Fruit fly (Drosophila melanogaster) whole organism, pupa: ENCODE results near the gene AspRS-m.

ENCODE experiments used
- CG14655 ChIP-seq: fragments of 200-800 bp; sonication (Bioruptor generic); optimal IDR thresholded peaks from 3 replicates; lab custom pipeline; 2017; ENCODE audit warnings: mild to moderate bottlenecking, missing biosample characterization, missing genetic modification reagents, missing genetic modification characterization
- CG34367 ChIP-seq: fragments of 200-800 bp; sonication (Bioruptor generic); optimal IDR thresholded peaks from 2 replicates; lab custom pipeline; 2018; ENCODE audit warnings: missing biosample characterization, mild to moderate bottlenecking, missing genetic modification characterization
- CG8159 ChIP-seq: fragments of 200-800 bp; sonication (Bioruptor generic); optimal IDR thresholded peaks from 3 replicates; lab custom pipeline; 2018; ENCODE audit warnings: missing biosample characterization, mild to moderate bottlenecking, missing genetic modification characterization, moderate library complexity
- CG8301 ChIP-seq: fragments of 200-800 bp; sonication (Bioruptor generic); optimal IDR thresholded peaks from 2 replicates; lab custom pipeline; 2018; ENCODE audit warnings: missing biosample characterization, mild to moderate bottlenecking, missing genetic modification characterization
- Pif1A ChIP-seq: fragments of 200-800 bp; sonication (Bioruptor generic); optimal IDR thresholded peaks from 3 replicates; lab custom pipeline; 2016; ENCODE audit warnings: missing biosample characterization, missing genetic modification characterization
- rn ChIP-seq: fragments of 200-800 bp; sonication (Bioruptor generic); IDR thresholded peaks from 2 replicates; pipeline ENCODE4 v1.3.6; 2022; ENCODE audit warnings: missing biosample characterization, missing genetic modification characterization

DNA sequence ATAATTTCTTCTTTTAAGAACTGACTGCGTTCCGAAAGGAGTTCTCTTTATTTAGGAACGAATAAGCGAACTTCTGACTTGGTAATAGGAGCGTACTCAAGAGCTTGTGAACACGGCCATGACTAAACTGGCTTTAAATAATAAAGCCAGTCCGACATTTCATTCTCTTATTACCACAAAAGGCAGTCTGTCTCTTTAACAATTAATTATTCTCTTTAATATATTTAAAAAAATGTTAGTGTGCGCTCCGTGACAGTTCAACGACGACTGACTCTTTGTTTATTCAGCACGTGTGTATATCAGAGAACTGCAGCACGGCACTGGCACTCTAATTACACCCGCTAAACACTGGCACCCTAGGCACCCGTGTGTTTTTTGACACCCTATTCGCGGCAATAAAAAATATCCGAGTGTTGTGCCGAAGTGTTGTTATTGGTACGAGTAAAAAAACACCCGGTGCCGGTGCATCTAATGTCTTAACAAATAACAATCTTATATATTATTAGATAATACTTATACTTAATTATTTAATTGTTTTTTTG is 31.7 kb downstream of the AspRS-m start, which contains the start of gene CG31809:
- TF ChIP-seq CG8159 (tag; lab: Kevin White, UChicago) (no peak), CG14655 (GFP tag; lab: Kevin White, UChicago) (no peak), CG34367 (tag; lab: Kevin White, UChicago) (no peak), CG8301 (tag; lab: Kevin White, UChicago) (no peak), rn (GFP tag; lab: Robert Waterston, UW) (no peak), Pif1A (no peak)
